Worm (Caenorhabditis elegans) whole organism, young adult: ENCODE data around the gene mec-14.
A peak's percentile ranks its signal among the peaks of the same experiment; 100 is the strongest.

Experiments
- B0019.2 ChIP-seq: fragments of 200-800 bp; sonication (Bioruptor generic); conservative IDR thresholded peaks from 2 replicates; pipeline ENCODE4 v1.3.6; 2022; ENCODE audit warnings: missing genetic modification reagents, missing genetic modification characterization, missing compliant biosample characterization
- B0035.1 ChIP-seq: sonication (generic microtip); optimal IDR thresholded peaks from 2 replicates; lab custom pipeline; 2016; ENCODE audit warnings: missing genetic modification characterization, mild to moderate bottlenecking, missing compliant biosample characterization, missing genotype, missing genetic modification reagents
- C06A6.2 ChIP-seq: fragments of 200-800 bp; sonication (Bioruptor generic); conservative IDR thresholded peaks from 2 replicates; pipeline ENCODE4 v1.3.6; 2022; ENCODE audit warnings: missing genetic modification characterization, missing compliant biosample characterization
- D2030.7 ChIP-seq: fragments of 200-800 bp; sonication (Bioruptor generic); IDR thresholded peaks from 2 replicates; pipeline ENCODE4 v1.3.6; 2022; ENCODE audit warnings: missing genetic modification reagents, missing genetic modification characterization, missing compliant biosample characterization
- F23B12.7 ChIP-seq: sonication (generic microtip); optimal IDR thresholded peaks from 2 replicates; lab custom pipeline; 2017; ENCODE audit warnings: missing genetic modification characterization, mild to moderate bottlenecking, missing compliant biosample characterization, antibody characterized with exemption, moderate library complexity; ENCODE audit not compliant: insufficient read depth
- F37B4.10 ChIP-seq: fragments of 200-800 bp; sonication (Bioruptor generic); IDR thresholded peaks from 2 replicates; pipeline ENCODE4 v1.3.6; 2022; ENCODE audit warnings: missing genetic modification characterization, missing compliant biosample characterization
- F39B2.1 ChIP-seq: fragments of 200-800 bp; sonication (Bioruptor generic); IDR thresholded peaks from 2 replicates; pipeline ENCODE4 v1.3.6; 2022; ENCODE audit warnings: missing genetic modification reagents, missing genetic modification characterization, missing compliant biosample characterization
- F49E8.2 ChIP-seq: sonication (generic microtip); optimal IDR thresholded peaks from 3 replicates; lab custom pipeline; 2017; ENCODE audit warnings: missing genetic modification characterization, mild to moderate bottlenecking, missing compliant biosample characterization, antibody characterized with exemption, moderate library complexity; ENCODE audit not compliant: insufficient read depth
- F57C9.4 ChIP-seq: sonication (generic microtip); optimal IDR thresholded peaks from 2 replicates; lab custom pipeline; 2017; ENCODE audit warnings: mild to moderate bottlenecking, missing genetic modification characterization, missing compliant biosample characterization
- K12H6.12 ChIP-seq: fragments of 200-800 bp; sonication (Bioruptor generic); optimal IDR thresholded peaks from 2 replicates; lab custom pipeline; 2018; ENCODE audit warnings: mild to moderate bottlenecking, missing genetic modification characterization, missing compliant biosample characterization
- T07F8.4 ChIP-seq: sonication (generic microtip); optimal IDR thresholded peaks from 2 replicates; lab custom pipeline; 2016; ENCODE audit warnings: mild to moderate bottlenecking, missing genetic modification characterization, moderate library complexity, missing compliant biosample characterization
- Y53F4B.3 ChIP-seq: fragments of 200-800 bp; sonication (Bioruptor generic); IDR thresholded peaks from 2 replicates; pipeline ENCODE4 v1.3.6; 2022; ENCODE audit warnings: missing genetic modification reagents, missing genetic modification characterization, missing compliant biosample characterization
- Y56A3A.18 ChIP-seq: fragments of 200-800 bp; sonication (Bioruptor generic); IDR thresholded peaks from 2 replicates; pipeline ENCODE4 v1.3.6; 2022; ENCODE audit warnings: missing genetic modification reagents, missing genetic modification characterization, missing compliant biosample characterization
- Y67H2A.10 ChIP-seq: fragments of 200-800 bp; sonication (Bioruptor generic); conservative IDR thresholded peaks from 2 replicates; pipeline ENCODE4 v1.3.6; 2022; ENCODE audit warnings: missing genetic modification reagents, missing genetic modification characterization, missing compliant biosample characterization
- Y79H2A.3 ChIP-seq: fragments of 200-800 bp; sonication (Bioruptor generic); conservative IDR thresholded peaks from 2 replicates; pipeline ENCODE4 v1.3.6; 2022; ENCODE audit warnings: missing genetic modification reagents, missing genetic modification characterization, missing compliant biosample characterization
- Y95B8A.8 ChIP-seq: fragments of 200-800 bp; sonication (Bioruptor generic); IDR thresholded peaks from 2 replicates; pipeline ENCODE4 v1.3.6; 2022; ENCODE audit warnings: missing genetic modification reagents, missing genetic modification characterization, missing compliant biosample characterization
- atf-7 ChIP-seq: sonication (generic microtip); optimal IDR thresholded peaks from 2 replicates; lab custom pipeline; 2017; ENCODE audit warnings: mild to moderate bottlenecking, missing genetic modification characterization, missing compliant biosample characterization
- bed-2 ChIP-seq: fragments of 200-800 bp; sonication (Bioruptor generic); IDR thresholded peaks from 2 replicates; pipeline ENCODE4 v1.3.6; 2022; ENCODE audit warnings: missing genetic modification reagents, missing genetic modification characterization, missing compliant biosample characterization
- ccch-3 ChIP-seq: fragments of 200-800 bp; sonication (Bioruptor generic); optimal IDR thresholded peaks from 2 replicates; lab custom pipeline; 2018; ENCODE audit warnings: mild to moderate bottlenecking, missing genetic modification characterization, missing compliant biosample characterization
- cebp-1 ChIP-seq, 2 experiments: fragments of 200-800 bp in 1 of 2; sonication (Bioruptor generic) in 1 of 2; sonication (generic microtip) in 1 of 2; IDR thresholded peaks in 1 of 2; optimal IDR thresholded peaks in 1 of 2; 2 replicates each; pipeline versions ENCODE4 v1.3.6 to Lab custom; 2017 to 2022; ENCODE audit warnings: missing compliant biosample characterization in 2 of 2, missing genetic modification characterization in 2 of 2, mild to moderate bottlenecking in 1 of 2, missing genetic modification reagents in 1 of 2, moderate library complexity in 1 of 2
- ceh-58 ChIP-seq: fragments of 200-800 bp; sonication (Bioruptor generic); IDR thresholded peaks from 2 replicates; pipeline ENCODE4 v1.3.6; 2022; ENCODE audit warnings: missing genetic modification characterization, missing compliant biosample characterization
- dox-1 ChIP-seq: fragments of 200-800 bp; sonication (Bioruptor generic); IDR thresholded peaks from 2 replicates; pipeline ENCODE4 v1.3.6; 2022; ENCODE audit warnings: missing genetic modification reagents, missing genetic modification characterization, missing compliant biosample characterization
- efl-1 ChIP-seq: fragments of 150-350 bp; optimal IDR thresholded peaks from 2 replicates; lab custom pipeline; 2014; ENCODE audit warnings: missing biosample characterization, missing genetic modification reagents, missing genetic modification characterization
- egl-44 ChIP-seq: fragments of 200-800 bp; sonication (Bioruptor generic); IDR thresholded peaks from 2 replicates; pipeline ENCODE4 v1.3.6; 2022; ENCODE audit warnings: missing genetic modification reagents, missing genetic modification characterization, missing compliant biosample characterization
- ekl-4 ChIP-seq: fragments of 200-800 bp; sonication (Bioruptor generic); IDR thresholded peaks from 2 replicates; pipeline ENCODE4 v1.3.6; 2022; ENCODE audit warnings: missing genetic modification reagents, missing genetic modification characterization, missing compliant biosample characterization
- fkh-3 ChIP-seq: sonication (generic microtip); optimal IDR thresholded peaks from 2 replicates; lab custom pipeline; 2016; ENCODE audit warnings: mild to moderate bottlenecking, missing genetic modification characterization, missing compliant biosample characterization
- him-1 ChIP-seq: sonication (generic microtip); optimal IDR thresholded peaks from 2 replicates; lab custom pipeline; 2016; ENCODE audit warnings: missing genotype, missing genetic modification reagents, missing genetic modification characterization, missing compliant biosample characterization
- lag-1 ChIP-seq: fragments of 200-800 bp; sonication (Bioruptor generic); IDR thresholded peaks from 2 replicates; pipeline ENCODE4 v1.3.6; 2022; ENCODE audit warnings: missing genetic modification reagents, missing genetic modification characterization, missing compliant biosample characterization
- lin-26 ChIP-seq: fragments of 200-800 bp; sonication (Bioruptor generic); IDR thresholded peaks from 2 replicates; pipeline ENCODE4 v1.3.6; 2022; ENCODE audit warnings: missing genetic modification reagents, missing genetic modification characterization, missing compliant biosample characterization
- lsy-27 ChIP-seq: sonication (generic microtip); optimal IDR thresholded peaks from 2 replicates; lab custom pipeline; 2017; ENCODE audit warnings: missing genetic modification characterization, mild to moderate bottlenecking, missing compliant biosample characterization, antibody characterized with exemption, missing genotype, borderline replicate concordance; ENCODE audit not compliant: insufficient read depth
- madf-3 ChIP-seq: fragments of 200-800 bp; sonication (Bioruptor generic); IDR thresholded peaks from 2 replicates; pipeline ENCODE4 v1.3.6; 2022; ENCODE audit warnings: missing genetic modification reagents, missing genetic modification characterization, missing compliant biosample characterization
- mcd-1 ChIP-seq: fragments of 200-800 bp; sonication (Bioruptor generic); IDR thresholded peaks from 2 replicates; pipeline ENCODE4 v1.3.6; 2022; ENCODE audit warnings: missing genetic modification reagents, missing genetic modification characterization, missing compliant biosample characterization
- mxl-1 ChIP-seq: sonication (generic microtip); optimal IDR thresholded peaks from 2 replicates; lab custom pipeline; 2016; ENCODE audit warnings: missing genetic modification characterization, missing compliant biosample characterization
- nfyb-1 ChIP-seq: fragments of 200-800 bp; sonication (Bioruptor generic); IDR thresholded peaks from 2 replicates; pipeline ENCODE4 v1.3.6; 2022; ENCODE audit warnings: missing genetic modification reagents, missing genetic modification characterization, missing compliant biosample characterization
- nhr-120 ChIP-seq: fragments of 200-800 bp; sonication (Bioruptor generic); IDR thresholded peaks from 2 replicates; pipeline ENCODE4 v1.3.6; 2022; ENCODE audit warnings: missing genetic modification characterization, missing compliant biosample characterization
- pha-4 ChIP-seq: fragments of 150-350 bp; sonication (generic microtip); optimal IDR thresholded peaks from 2 replicates; lab custom pipeline; 2014; ENCODE audit warnings: missing biosample characterization, missing genetic modification reagents, missing genetic modification characterization
- rec-8 ChIP-seq, 2 experiments: sonication (generic microtip); optimal IDR thresholded peaks; 2 replicates each; lab custom pipeline; 2016; ENCODE audit warnings: mild to moderate bottlenecking in 2 of 2, missing genetic modification characterization in 2 of 2, missing genetic modification reagents in 2 of 2, missing genotype in 2 of 2, missing biosample characterization in 1 of 2, missing compliant biosample characterization in 1 of 2, moderate library complexity in 1 of 2
- repo-1 ChIP-seq: sonication (generic microtip); optimal IDR thresholded peaks from 2 replicates; lab custom pipeline; 2017; ENCODE audit warnings: mild to moderate bottlenecking, missing genetic modification characterization, missing compliant biosample characterization
- rpc-1 ChIP-seq, 2 experiments: fragments of 150-350 bp in 1 of 2; sonication (generic microtip) in 1 of 2; optimal IDR thresholded peaks; 2 replicates each; lab custom pipeline; 2014 to 2018; ENCODE audit warnings: missing biosample characterization in 1 of 2, missing genetic modification characterization in 1 of 2, missing genetic modification reagents in 1 of 2, missing genotype in 1 of 2
- sdz-38 ChIP-seq: sonication (generic microtip); optimal IDR thresholded peaks from 2 replicates; lab custom pipeline; 2016; ENCODE audit warnings: missing genotype, missing genetic modification characterization, missing compliant biosample characterization
- snpc-1.1 ChIP-seq: sonication (generic microtip); optimal IDR thresholded peaks from 2 replicates; lab custom pipeline; 2017; ENCODE audit warnings: missing genetic modification characterization, mild to moderate bottlenecking, missing compliant biosample characterization, antibody characterized with exemption, moderate library complexity, missing genotype, missing genetic modification reagents; ENCODE audit not compliant: insufficient read depth
- snpc-1.3 ChIP-seq: sonication (generic microtip); optimal IDR thresholded peaks from 2 replicates; lab custom pipeline; 2017; ENCODE audit warnings: missing genetic modification characterization, mild to moderate bottlenecking, missing compliant biosample characterization, antibody characterized with exemption, moderate library complexity, missing genotype, missing genetic modification reagents; ENCODE audit not compliant: insufficient read depth
- snpc-3.4 ChIP-seq: sonication (generic microtip); optimal IDR thresholded peaks from 2 replicates; lab custom pipeline; 2017; ENCODE audit warnings: missing genetic modification characterization, mild to moderate bottlenecking, missing compliant biosample characterization, antibody characterized with exemption, moderate library complexity, missing genotype, missing genetic modification reagents
- somi-1 ChIP-seq: fragments of 200-800 bp; sonication (Bioruptor generic); optimal IDR thresholded peaks from 2 replicates; lab custom pipeline; 2018; ENCODE audit warnings: mild to moderate bottlenecking, missing genetic modification characterization, missing compliant biosample characterization
- tbp1 ChIP-seq: fragments of 200-800 bp; sonication (Bioruptor generic); optimal IDR thresholded peaks from 2 replicates; lab custom pipeline; 2018; ENCODE audit warnings: mild to moderate bottlenecking, missing genetic modification characterization, missing compliant biosample characterization
- ztf-28 ChIP-seq: fragments of 200-800 bp; sonication (Bioruptor generic); IDR thresholded peaks from 2 replicates; pipeline ENCODE4 v1.3.6; 2022; ENCODE audit warnings: missing genetic modification reagents, missing genetic modification characterization, missing compliant biosample characterization

The mec-14 gene

DNA sequence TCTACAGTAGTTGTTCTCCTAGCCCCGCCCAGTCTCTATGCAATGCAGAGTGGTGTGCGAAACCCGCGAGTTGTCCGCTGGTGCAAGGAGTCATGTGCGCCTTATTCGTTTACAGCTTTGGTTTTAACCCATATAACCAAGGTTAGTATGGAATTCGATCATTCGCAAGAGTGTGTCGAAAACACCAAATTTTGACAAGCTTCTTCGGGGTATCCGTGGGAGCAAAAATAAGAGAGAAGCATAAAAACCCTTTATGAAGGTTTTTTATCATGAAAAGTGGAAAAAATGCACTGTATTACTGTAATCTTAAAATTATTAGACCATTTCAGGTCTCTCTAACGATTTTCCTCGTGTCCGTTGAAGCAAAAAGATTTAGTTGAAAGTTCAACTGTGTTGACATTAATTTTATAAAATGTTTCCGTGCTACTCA lies 50.6 kb downstream of the mec-14 start (continued):
- TF ChIP-seq bed-2 (no peak), snpc-1.1 (tag; lab: Kevin White, UChicago) (peak; percentile 98), lsy-27 (tag; lab: Kevin White, UChicago) (no peak), sdz-38 (tag; lab: Kevin White, UChicago) (no peak), cebp-1 (GFP tag; IDR thresholded peaks at IDR 0.05; lab: Robert Waterston, UW) (no peak), cebp-1 (tag; optimal IDR thresholded peaks at IDR 0.05; lab: Kevin White, UChicago) (no peak), Y79H2A.3 (no peak), F37B4.10 (GFP tag; lab: Robert Waterston, UW) (no peak), D2030.7 (GFP tag; lab: Robert Waterston, UW) (peak; percentile 92), ccch-3 (GFP tag; lab: Kevin White, UChicago) (no peak), Y53F4B.3 (GFP tag; lab: Robert Waterston, UW) (0 out of 2 replicates have a peak, but pooled peaks have one; percentile 4), lin-26 (GFP tag; lab: Robert Waterston, UW) (peak; percentile 18; the same call in 1 of the 2 replicates), B0035.1 (tag; lab: Kevin White, UChicago) (no peak), F23B12.7 (tag; lab: Kevin White, UChicago) (no peak), C06A6.2 (GFP tag; lab: Robert Waterston, UW) (no peak), dox-1 (GFP tag; lab: Robert Waterston, UW) (peak; percentile 78), atf-7 (tag; lab: Kevin White, UChicago) (no peak), pha-4 (tag; lab: Kevin White, UChicago) (no peak), T07F8.4 (tag; lab: Kevin White, UChicago) (no peak), F49E8.2 (tag; lab: Kevin White, UChicago) (peak; percentile 87), snpc-3.4 (tag; lab: Kevin White, UChicago) (peak; percentile 95), efl-1 (GFP tag; lab: Kevin White, UChicago) (no peak), B0019.2 (GFP tag; lab: Robert Waterston, UW) (0 out of 2 replicates have a peak, but pooled peaks have one; percentile 24), ekl-4 (peak; percentile 80), lag-1 (GFP tag; lab: Robert Waterston, UW) (no peak), repo-1 (tag; lab: Kevin White, UChicago) (peak; percentile 15), F57C9.4 (no peak), fkh-3 (tag; lab: Kevin White, UChicago) (no peak), ztf-28 (no peak), him-1 (tag; lab: Kevin White, UChicago) (peak; percentile 96), ceh-58 (GFP tag; lab: Robert Waterston, UW) (no peak), mxl-1 (tag; lab: Kevin White, UChicago) (no peak), madf-3 (peak; percentile 77; the same call in 1 of the 2 replicates), egl-44 (GFP tag; lab: Robert Waterston, UW) (no peak), rpc-1 (optimal IDR thresholded peaks at IDR 0.05; lab: Kevin White, UChicago) (no peak), rpc-1 (tag; optimal IDR thresholded peaks at IDR 0.05; lab: Kevin White, UChicago) (peak; percentile 11), F39B2.1 (GFP tag; lab: Robert Waterston, UW) (0 out of 2 replicates have a peak, but pooled peaks have one; percentile 61), Y56A3A.18 (GFP tag; lab: Robert Waterston, UW) (peak; percentile 61; the same call in 1 of the 2 replicates), Y95B8A.8 (GFP tag; lab: Robert Waterston, UW) (peak; percentile 67; the same call in 1 of the 2 replicates), tbp1 (GFP tag; lab: Kevin White, UChicago) (peak; percentile 78), snpc-1.3 (tag; lab: Kevin White, UChicago) (peak; percentile 89), K12H6.12 (tag; lab: Kevin White, UChicago) (no peak), nfyb-1 (GFP tag; lab: Robert Waterston, UW) (peak; percentile 83), Y67H2A.10 (GFP tag; lab: Robert Waterston, UW) (no peak), mcd-1 (GFP tag; lab: Robert Waterston, UW) (peak; percentile 51), somi-1 (GFP tag; lab: Kevin White, UChicago) (no peak), nhr-120 (GFP tag; lab: Robert Waterston, UW) (no peak), rec-8 (tag; optimal IDR thresholded peaks at IDR 0.05; lab: Kevin White, UChicago) (peak in 1 of 2 experiments; percentile 44)
